Fruit fly (Drosophila melanogaster) whole organism: ENCODE results near the gene Aladin.

Experiments used
- CG8478 ChIP-seq: fragments of >200 bp; optimal IDR thresholded peaks from 2 replicates; lab custom pipeline; 2018; ENCODE audit warnings: inconsistent platforms
- Dll ChIP-seq: fragments of >200 bp; optimal IDR thresholded peaks from 2 replicates; lab custom pipeline; 2017
- EcR ChIP-seq, 2 experiments: fragments of >200 bp; optimal IDR thresholded peaks; 2 replicates each; lab custom pipeline; 2017; ENCODE audit warnings: missing biosample characterization in 2 of 2, missing genetic modification characterization in 2 of 2, missing genetic modification reagents in 2 of 2
- pan ChIP-seq: fragments of >200 bp; optimal IDR thresholded peaks from 2 replicates; lab custom pipeline; 2017
- psq ChIP-seq: fragments of >200 bp; optimal IDR thresholded peaks from 2 replicates; lab custom pipeline; 2017
- usp ChIP-seq: fragments of >200 bp; optimal IDR thresholded peaks from 2 replicates; lab custom pipeline; 2017; ENCODE audit warnings: missing biosample characterization, missing genetic modification characterization, mixed read lengths

The Aladin gene

dm6 chrX:9291270-9291669, 18.1 kb downstream of the Aladin start:
- no peak for TF ChIP-seq CG8478 (lab: Kevin White, UChicago)

dm6 chrX:9295518-9295917, 22.3 kb downstream of the Aladin start:
- TF ChIP-seq Dll (lab: Kevin White, UChicago) (no peak), pan (no peak), CG8478 (lab: Kevin White, UChicago) (no peak), psq (lab: Kevin White, UChicago) (no peak), usp (GFP tag; lab: Kevin White, UChicago) (no peak), EcR (GFP tag; optimal IDR thresholded peaks at IDR 0.05; lab: Kevin White, UChicago) (no peak)

- TF ChIP-seq usp (GFP tag; lab: Kevin White, UChicago) (no peak), CG8478 (lab: Kevin White, UChicago) (no peak), Dll (lab: Kevin White, UChicago) (no peak), pan (no peak), psq (lab: Kevin White, UChicago) (no peak)
These were observed 23.3 kb downstream of the Aladin start for dm6 chrX:9296518-9296917.

dm6 chrX:9297661-9298433, 24.6 kb downstream of the Aladin start:
- TF ChIP-seq CG8478 (lab: Kevin White, UChicago): no peak
- no peak for TF ChIP-seq Dll (lab: Kevin White, UChicago)
- TF ChIP-seq pan: no peak
- no peak for TF ChIP-seq EcR (GFP tag; optimal IDR thresholded peaks at IDR 0.05; lab: Kevin White, UChicago)
- TF ChIP-seq psq (lab: Kevin White, UChicago): no peak

dm6 chrX:9305735-9306134, 32.5 kb downstream of the Aladin start:
- no peak for TF ChIP-seq EcR (GFP tag; optimal IDR thresholded peaks at IDR 0.05; lab: Kevin White, UChicago)
- TF ChIP-seq psq (lab: Kevin White, UChicago): no peak
- no peak for TF ChIP-seq usp (GFP tag; lab: Kevin White, UChicago)

- TF ChIP-seq CG8478 (lab: Kevin White, UChicago): no peak
- no peak for TF ChIP-seq usp (GFP tag; lab: Kevin White, UChicago)
- no peak for TF ChIP-seq Dll (lab: Kevin White, UChicago)
- no peak for TF ChIP-seq psq (lab: Kevin White, UChicago)
- no peak for TF ChIP-seq pan
- no peak for TF ChIP-seq EcR (GFP tag; optimal IDR thresholded peaks at IDR 0.05; lab: Kevin White, UChicago)
These were observed 36.9 kb downstream of the Aladin start for dm6 chrX:9309959-9310658.

dm6 chrX:9317100-9317499, 43.9 kb downstream of the Aladin start:
- TF ChIP-seq psq (lab: Kevin White, UChicago): no peak
- no peak for TF ChIP-seq pan
- no peak for TF ChIP-seq Dll (lab: Kevin White, UChicago)
- TF ChIP-seq EcR (GFP tag; optimal IDR thresholded peaks at IDR 0.05; lab: Kevin White, UChicago): no peak
- TF ChIP-seq usp (GFP tag; lab: Kevin White, UChicago): no peak
- TF ChIP-seq CG8478 (lab: Kevin White, UChicago): no peak

- TF ChIP-seq usp (GFP tag; lab: Kevin White, UChicago) (no peak), Dll (lab: Kevin White, UChicago) (no peak), EcR (GFP tag; optimal IDR thresholded peaks at IDR 0.05; lab: Kevin White, UChicago) (no peak), psq (lab: Kevin White, UChicago) (no peak), pan (no peak), CG8478 (lab: Kevin White, UChicago) (no peak)
These were observed 45.9 kb downstream of the Aladin start, which contains the start of the genes c12.1 and c12.2 for dm6 chrX:9319140-9319539. c12.1 (minus strand) TSS chrX:9319223. c12.2 (plus strand) TSS chrX:9319359.
